Fruit fly (Drosophila melanogaster): ENCODE data around the gene Dhrs4.

Dhrs4 gene

DNA sequence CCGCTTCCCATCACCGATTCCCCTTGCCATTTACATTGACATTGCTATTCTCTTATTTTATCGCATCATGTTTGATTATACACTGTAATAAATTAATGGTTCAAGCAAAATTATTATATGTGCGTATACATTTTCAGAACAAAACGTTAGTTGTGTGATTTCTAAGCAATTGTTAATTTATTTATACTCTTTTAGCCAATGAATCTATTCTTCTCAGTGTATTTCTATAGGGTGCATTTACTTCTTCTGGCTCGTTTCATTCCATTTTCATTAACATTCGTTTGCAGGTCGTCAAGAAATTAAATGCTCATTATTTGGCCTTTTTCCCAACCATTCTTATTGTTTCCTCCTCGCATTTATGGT, 46.1 kb upstream of the Dhrs4 start (continued):
- TF ChIP-seq Doc3 (GFP tag; IDR thresholded peaks at IDR 0.05; ENCODE audit: partially characterized antibody) (no peak), dpn (GFP tag; optimal IDR thresholded peaks at IDR 0.05) (peak; percentile 9 to 56), wdn (GFP tag; IDR thresholded peaks at IDR 0.05) (no peak), CG10147 (GFP tag; optimal IDR thresholded peaks at IDR 0.05) (peak; percentile 47), org-1 (GFP tag; optimal IDR thresholded peaks at IDR 0.05) (no peak), GATAe (GFP tag; conservative IDR thresholded peaks at IDR 0.05) (no peak), YL-1 (GFP tag; optimal IDR thresholded peaks at IDR 0.05) (no peak), CG17568 (GFP tag; optimal IDR thresholded peaks at IDR 0.05) (peak; percentile 27), ato (GFP tag; IDR thresholded peaks at IDR 0.05; ENCODE audit: partially characterized antibody) (no peak), Nf-YA (GFP tag; IDR thresholded peaks at IDR 0.05) (0 out of 2 replicates have a peak, but pooled peaks have one; percentile 33), zen2 (GFP tag; IDR thresholded peaks at IDR 0.05; ENCODE audit: partially characterized antibody) (no peak), CG13123 (GFP tag; optimal IDR thresholded peaks at IDR 0.05) (peak; percentile 12), gt (GFP tag; IDR thresholded peaks at IDR 0.05) (no peak), CG11696 (GFP tag; IDR thresholded peaks at IDR 0.05) (no peak), CG8388 (GFP tag; optimal IDR thresholded peaks at IDR 0.05) (peak; percentile 51), CG30403 (GFP tag; optimal IDR thresholded peaks at IDR 0.05) (peak; percentile 9), CG15011 (GFP tag; optimal IDR thresholded peaks at IDR 0.05) (no peak), CG15696 (tag; optimal IDR thresholded peaks at IDR 0.05) (peak; percentile 47), CG15479 (GFP tag; optimal IDR thresholded peaks at IDR 0.05) (no peak), CG11398 (GFP tag; optimal IDR thresholded peaks at IDR 0.05) (no peak), CG1792 (GFP tag; optimal IDR thresholded peaks at IDR 0.05) (no peak), Sox102F (GFP tag; optimal IDR thresholded peaks at IDR 0.05) (peak; percentile 80), tio (GFP tag; optimal IDR thresholded peaks at IDR 0.05) (peak; percentile 49), slou (GFP tag; optimal IDR thresholded peaks at IDR 0.05) (peak; percentile 53), Lhr (GFP tag; optimal IDR thresholded peaks at IDR 0.05) (peak; percentile 5), CG2199 (GFP tag; IDR thresholded peaks at IDR 0.05) (no peak), CG3281 (GFP tag; optimal IDR thresholded peaks at IDR 0.05) (no peak), Ptx1 (GFP tag; IDR thresholded peaks at IDR 0.05) (peak; percentile 77), CG3065 (GFP tag; optimal IDR thresholded peaks at IDR 0.05) (no peak), CG13287 (GFP tag; IDR thresholded peaks at IDR 0.05; ENCODE audit: partially characterized antibody) (no peak), cwo (GFP tag; optimal IDR thresholded peaks at IDR 0.05) (no peak), nerfin-1 (tag; optimal IDR thresholded peaks at IDR 0.05) (no peak), CG2678 (tag; optimal IDR thresholded peaks at IDR 0.05) (peak; percentile 59), CG12104 (GFP tag; optimal IDR thresholded peaks at IDR 0.05) (no peak), D19A (tag; optimal IDR thresholded peaks at IDR 0.05) (peak; percentile 58), unpg (GFP tag; optimal IDR thresholded peaks at IDR 0.05) (peak; percentile 73), MTF-1 (GFP tag; optimal IDR thresholded peaks at IDR 0.05; ENCODE audit: borderline replicate concordance) (no peak), CG11456 (GFP tag; IDR thresholded peaks at IDR 0.05) (no peak; the same call in 2 of the 3 replicates), lbe (GFP tag; optimal IDR thresholded peaks at IDR 0.05) (no peak), pb (GFP tag; optimal IDR thresholded peaks at IDR 0.05) (no peak), al (GFP tag; IDR thresholded peaks at IDR 0.05) (no peak), Sin3A (optimal IDR thresholded peaks at IDR 0.05) (no peak), Atf-2 (GFP tag; optimal IDR thresholded peaks at IDR 0.05) (no peak), onecut (GFP tag; IDR thresholded peaks at IDR 0.05) (peak; percentile 39), Gug (GFP tag; IDR thresholded peaks at IDR 0.05) (0 out of 4 replicates have a peak, but pooled peaks have one; percentile 5), CG1603 (tag; optimal IDR thresholded peaks at IDR 0.05) (peak; percentile 81), Dbx (GFP tag; IDR thresholded peaks at IDR 0.05) (no peak), Blimp-1 (GFP tag; optimal IDR thresholded peaks at IDR 0.05) (peak; percentile 77), CG8281 (tag; optimal IDR thresholded peaks at IDR 0.05) (peak; percentile 23), pum (GFP tag; optimal IDR thresholded peaks at IDR 0.05) (no peak), Spps (tag; optimal IDR thresholded peaks at IDR 0.05) (peak; percentile 75)
